Fruit fly (Drosophila melanogaster) S2 (cell line): ENCODE data around the gene CG13126.

Experiments
- CG8478 ChIP-seq: fragments of >200 bp; optimal IDR thresholded peaks from 2 replicates; lab custom pipeline; 2018
- CTCF ChIP-seq, 2 experiments: fragments of >200 bp; optimal IDR thresholded peaks; 2 replicates each; lab custom pipeline; 2018

DNA sequence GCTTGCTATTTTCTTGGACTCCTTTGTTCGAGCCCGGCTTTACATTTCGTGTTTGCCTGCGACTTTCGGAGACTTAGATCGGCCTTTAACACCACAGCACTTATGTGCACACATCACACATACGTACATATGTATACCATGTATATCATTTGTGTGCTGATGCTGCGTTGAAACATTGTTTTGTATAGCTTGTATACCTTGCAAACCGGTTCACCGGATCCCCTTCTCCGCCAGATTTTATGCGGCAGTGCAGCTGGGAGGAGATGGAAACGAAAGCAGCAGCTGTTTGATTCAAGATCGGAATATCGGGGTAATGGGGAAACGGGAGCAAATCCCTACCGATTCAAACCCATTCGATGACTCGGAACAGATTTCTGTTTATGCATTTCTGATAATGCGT lies 7.9 kb downstream of the CG13126 start:
- TF ChIP-seq CG8478 (lab: Kevin White, UChicago) (no peak), CTCF (optimal IDR thresholded peaks at IDR 0.05; lab: Kevin White, UChicago) (no peak)
